Fruit fly (Drosophila melanogaster) whole organism, embryonic: ENCODE measurements around the gene mRpS31.
A peak's percentile ranks its signal among the peaks of the same experiment; 100 is the strongest.

Experiments
- Bteb2 ChIP-seq: fragments of 200-800 bp; sonication (Bioruptor generic); optimal IDR thresholded peaks from 2 replicates; lab custom pipeline; 2016; ENCODE audit warnings: missing biosample characterization, missing genetic modification characterization
- CG10209 ChIP-seq: fragments of 200-800 bp; sonication (Bioruptor generic); optimal IDR thresholded peaks from 3 replicates; lab custom pipeline; 2017; ENCODE audit warnings: missing biosample characterization, mild to moderate bottlenecking, missing genetic modification characterization, missing genetic modification reagents
- CG10321 ChIP-seq: fragments of 200-800 bp; sonication (Bioruptor generic); IDR thresholded peaks from 2 replicates; pipeline ENCODE4 v1.3.6; 2022; ENCODE audit warnings: missing biosample characterization, missing genetic modification characterization
- CG11696 ChIP-seq: fragments of 200-800 bp; sonication (Bioruptor generic); IDR thresholded peaks from 2 replicates; pipeline ENCODE4 v1.3.6; 2022; ENCODE audit warnings: missing biosample characterization, missing genetic modification characterization
- CG11723 ChIP-seq: fragments of 200-800 bp; sonication (Bioruptor generic); optimal IDR thresholded peaks from 2 replicates; lab custom pipeline; 2017; ENCODE audit warnings: missing biosample characterization, mild to moderate bottlenecking, missing genetic modification characterization
- CG15269 ChIP-seq: fragments of 200-800 bp; sonication (Bioruptor generic); optimal IDR thresholded peaks from 2 replicates; lab custom pipeline; 2018; ENCODE audit warnings: missing biosample characterization, mild to moderate bottlenecking, missing genetic modification characterization, moderate library complexity
- CG17802 ChIP-seq: fragments of 200-800 bp; sonication (Bioruptor generic); optimal IDR thresholded peaks from 2 replicates; lab custom pipeline; 2018; ENCODE audit warnings: missing biosample characterization, mild to moderate bottlenecking, missing genetic modification characterization, moderate library complexity
- CG18262 ChIP-seq: fragments of 200-800 bp; optimal IDR thresholded peaks from 3 replicates; lab custom pipeline; 2019; ENCODE audit warnings: missing biosample characterization, mild to moderate bottlenecking, missing genetic modification characterization, moderate library complexity
- CG30020 ChIP-seq: fragments of 200-800 bp; optimal IDR thresholded peaks from 2 replicates; lab custom pipeline; 2019; ENCODE audit warnings: missing biosample characterization, mild to moderate bottlenecking, missing genetic modification characterization, moderate library complexity
- CG3726 ChIP-seq: fragments of 200-800 bp; sonication (Bioruptor generic); IDR thresholded peaks from 3 replicates; pipeline ENCODE4, ENCODE4 v1.3.6; 2022; ENCODE audit warnings: missing biosample characterization, missing genetic modification characterization
- CG42726 ChIP-seq: fragments of 200-800 bp; sonication (Bioruptor generic); IDR thresholded peaks from 2 replicates; pipeline ENCODE4 v1.3.6; 2022; ENCODE audit warnings: missing biosample characterization, missing genetic modification characterization; ENCODE audit not compliant: partially characterized antibody
- CG4328 ChIP-seq: fragments of 200-800 bp; sonication (Bioruptor generic); optimal IDR thresholded peaks from 3 replicates; lab custom pipeline; 2017; ENCODE audit warnings: missing biosample characterization, missing genetic modification reagents, missing genetic modification characterization
- CG4424 ChIP-seq: fragments of 200-800 bp; sonication (Bioruptor generic); optimal IDR thresholded peaks from 3 replicates; lab custom pipeline; 2016; ENCODE audit warnings: missing biosample characterization, missing genetic modification characterization
- CG7372 ChIP-seq: fragments of 200-800 bp; sonication (Bioruptor generic); IDR thresholded peaks from 2 replicates; pipeline ENCODE4 v1.3.6; 2022; ENCODE audit warnings: missing biosample characterization, missing genetic modification characterization
- CG9609 ChIP-seq: fragments of 200-800 bp; sonication (Bioruptor generic); optimal IDR thresholded peaks from 3 replicates; lab custom pipeline; 2016; ENCODE audit warnings: missing biosample characterization, missing genetic modification characterization
- E2f2 ChIP-seq: fragments of 200-800 bp; sonication (Bioruptor generic); IDR thresholded peaks from 2 replicates; pipeline ENCODE4 v1.3.6; 2022; ENCODE audit warnings: missing biosample characterization, missing genetic modification characterization
- Ets97D ChIP-seq: fragments of 200-800 bp; sonication (Bioruptor generic); optimal IDR thresholded peaks from 3 replicates; lab custom pipeline; 2016; ENCODE audit warnings: missing biosample characterization, missing genetic modification characterization
- H15 ChIP-seq: fragments of 200-800 bp; sonication (Bioruptor generic); IDR thresholded peaks from 3 replicates; pipeline ENCODE4 v1.3.6; 2022; ENCODE audit warnings: missing biosample characterization, missing genetic modification characterization
- HLH3B ChIP-seq: fragments of 200-800 bp; sonication (Bioruptor generic); IDR thresholded peaks from 2 replicates; pipeline ENCODE4 v1.3.6; 2022; ENCODE audit warnings: missing biosample characterization, missing genetic modification characterization
- Hmr ChIP-seq: fragments of 200-800 bp; sonication (Bioruptor generic); optimal IDR thresholded peaks from 3 replicates; lab custom pipeline; 2017; ENCODE audit warnings: mild to moderate bottlenecking, missing biosample characterization, missing genetic modification reagents, missing genetic modification characterization
- Lim3 ChIP-seq: fragments of 200-800 bp; sonication (Bioruptor generic); IDR thresholded peaks from 2 replicates; pipeline ENCODE4 v1.3.6; 2022; ENCODE audit warnings: missing biosample characterization, missing genetic modification characterization
- Lpt ChIP-seq: fragments of >200 bp; optimal IDR thresholded peaks from 2 replicates; lab custom pipeline; 2018; ENCODE audit warnings: missing biosample characterization, missing genetic modification characterization
- MBD-R2 ChIP-seq: fragments of 200-800 bp; sonication (Bioruptor generic); IDR thresholded peaks from 2 replicates; pipeline ENCODE4 v1.3.6; 2022; ENCODE audit warnings: missing biosample characterization, missing genetic modification characterization
- Meics ChIP-seq: fragments of 200-800 bp; sonication (Bioruptor generic); optimal IDR thresholded peaks from 2 replicates; lab custom pipeline; 2017; ENCODE audit warnings: missing biosample characterization, mild to moderate bottlenecking, missing genetic modification characterization
- Ptx1 ChIP-seq: fragments of 200-800 bp; sonication (Bioruptor generic); IDR thresholded peaks from 2 replicates; pipeline ENCODE4 v1.3.6; 2022; ENCODE audit warnings: missing biosample characterization, missing genetic modification characterization
- Usf ChIP-seq: fragments of 200-800 bp; sonication (Bioruptor generic); optimal IDR thresholded peaks from 2 replicates; lab custom pipeline; 2017; ENCODE audit warnings: missing genotype, missing biosample characterization, missing genetic modification characterization
- Xrp1 ChIP-seq: fragments of 200-800 bp; sonication (Bioruptor generic); IDR thresholded peaks from 2 replicates; pipeline ENCODE4 v1.3.6; 2022; ENCODE audit warnings: missing biosample characterization, missing genetic modification characterization
- bcd ChIP-seq: fragments of 200-800 bp; sonication (Bioruptor generic); optimal IDR thresholded peaks from 2 replicates; lab custom pipeline; 2017; ENCODE audit warnings: missing biosample characterization, mild to moderate bottlenecking, missing genetic modification characterization
- cg ChIP-seq: fragments of 200-800 bp; sonication (Bioruptor generic); optimal IDR thresholded peaks from 3 replicates; lab custom pipeline; 2019; ENCODE audit warnings: missing biosample characterization, mild to moderate bottlenecking, missing genetic modification characterization, moderate library complexity
- chinmo ChIP-seq: fragments of 200-800 bp; sonication (Bioruptor generic); IDR thresholded peaks from 4 replicates; pipeline ENCODE4 v1.3.6; 2022; ENCODE audit warnings: missing biosample characterization, missing genetic modification characterization; ENCODE audit not compliant: partially characterized antibody
- ci ChIP-seq: fragments of 200-800 bp; sonication (Bioruptor generic); IDR thresholded peaks from 3 replicates; pipeline ENCODE4 v1.3.6; 2022; ENCODE audit warnings: missing biosample characterization, missing genetic modification characterization
- crol ChIP-seq: fragments of 200-800 bp; sonication (Bioruptor generic); IDR thresholded peaks from 2 replicates; pipeline ENCODE4 v1.3.6; 2022; ENCODE audit warnings: missing biosample characterization, missing genetic modification characterization
- esg ChIP-seq: fragments of 200-800 bp; sonication (Bioruptor generic); conservative IDR thresholded peaks from 2 replicates; pipeline ENCODE4 v1.3.6; 2022; ENCODE audit warnings: missing biosample characterization, missing genetic modification characterization
- fd102C ChIP-seq: fragments of 200-800 bp; sonication (Bioruptor generic); optimal IDR thresholded peaks from 2 replicates; lab custom pipeline; 2018; ENCODE audit warnings: missing biosample characterization, mild to moderate bottlenecking, missing genetic modification characterization, moderate library complexity
- gcm ChIP-seq: fragments of 200-800 bp; sonication (Bioruptor generic); optimal IDR thresholded peaks from 2 replicates; lab custom pipeline; 2019; ENCODE audit warnings: missing biosample characterization, mild to moderate bottlenecking, missing genetic modification characterization, moderate library complexity
- h ChIP-seq: fragments of >200 bp; optimal IDR thresholded peaks from 2 replicates; lab custom pipeline; 2017
- ham ChIP-seq: fragments of 200-800 bp; sonication (Bioruptor generic); IDR thresholded peaks from 2 replicates; pipeline ENCODE4 v1.3.6; 2022; ENCODE audit warnings: missing biosample characterization, missing genetic modification characterization
- insv ChIP-seq, 2 experiments: fragments of 200-800 bp; sonication (Bioruptor generic); optimal IDR thresholded peaks; 3 replicates each; lab custom pipeline; 2016 to 2018; ENCODE audit warnings: missing biosample characterization in 2 of 2, missing genetic modification characterization in 2 of 2
- inv ChIP-seq: fragments of 200-800 bp; sonication (Bioruptor generic); IDR thresholded peaks from 2 replicates; pipeline ENCODE4 v1.3.6; 2022; ENCODE audit warnings: missing biosample characterization, missing genetic modification characterization; ENCODE audit not compliant: partially characterized antibody
- kay ChIP-seq: fragments of 200-800 bp; sonication (Bioruptor generic); optimal IDR thresholded peaks from 2 replicates; lab custom pipeline; 2016; ENCODE audit warnings: missing biosample characterization, missing genetic modification characterization
- klu ChIP-seq: fragments of 200-800 bp; sonication (Bioruptor generic); IDR thresholded peaks from 2 replicates; pipeline ENCODE4 v1.3.6; 2022; ENCODE audit warnings: missing biosample characterization, missing genetic modification characterization
- lov ChIP-seq, 2 experiments: fragments of 200-800 bp in 1 of 2; fragments of >200 bp in 1 of 2; sonication (Bioruptor generic) in 1 of 2; IDR thresholded peaks in 1 of 2; optimal IDR thresholded peaks in 1 of 2; 2 replicates in 1 of 2; 3 replicates in 1 of 2; pipeline versions ENCODE4 v1.3.6 to Lab custom; 2017 to 2022; ENCODE audit warnings: missing biosample characterization in 1 of 2, missing genetic modification characterization in 1 of 2
- oc ChIP-seq: fragments of 200-800 bp; sonication (Bioruptor generic); optimal IDR thresholded peaks from 2 replicates; lab custom pipeline; 2018; ENCODE audit warnings: missing biosample characterization, mild to moderate bottlenecking, missing genetic modification characterization, moderate library complexity
- pho ChIP-seq: fragments of 200-800 bp; sonication (Bioruptor generic); optimal IDR thresholded peaks from 2 replicates; lab custom pipeline; 2016; ENCODE audit warnings: missing biosample characterization, missing genetic modification characterization
- phol ChIP-seq: fragments of 200-800 bp; sonication (Bioruptor generic); optimal IDR thresholded peaks from 3 replicates; lab custom pipeline; 2018; ENCODE audit warnings: missing biosample characterization, mild to moderate bottlenecking, missing genetic modification characterization, moderate library complexity
- ro ChIP-seq: fragments of 200-800 bp; sonication (Bioruptor generic); IDR thresholded peaks from 2 replicates; pipeline ENCODE4 v1.3.6; 2022; ENCODE audit warnings: missing biosample characterization, missing genetic modification characterization
- sd ChIP-seq: fragments of 200-800 bp; sonication (Bioruptor generic); optimal IDR thresholded peaks from 3 replicates; lab custom pipeline; 2018; ENCODE audit warnings: missing biosample characterization, mild to moderate bottlenecking, missing genetic modification characterization, moderate library complexity
- shn ChIP-seq: fragments of 200-800 bp; sonication (Bioruptor generic); optimal IDR thresholded peaks from 3 replicates; lab custom pipeline; 2016; ENCODE audit warnings: missing biosample characterization, missing genetic modification characterization
- sna ChIP-seq: fragments of 200-800 bp; sonication (Bioruptor generic); IDR thresholded peaks from 2 replicates; pipeline ENCODE4 v1.3.6; 2022; ENCODE audit warnings: missing biosample characterization, missing genetic modification characterization; ENCODE audit not compliant: partially characterized antibody
- vfl ChIP-seq: fragments of 200-800 bp; sonication (Bioruptor generic); optimal IDR thresholded peaks from 2 replicates; lab custom pipeline; 2016; ENCODE audit warnings: missing biosample characterization, missing genetic modification characterization

mRpS31 gene

dm6 chr3L:16043045-16043781, 38.2 kb downstream of the mRpS31 start (continued):
- peak; percentile 20 for TF ChIP-seq Hmr (GFP tag; lab: Kevin White, UChicago)
- no peak for TF ChIP-seq ro (GFP tag; lab: Robert Waterston, UW)
- no peak for TF ChIP-seq shn (GFP tag; lab: Kevin White, UChicago)
- TF ChIP-seq Usf (GFP tag; lab: Kevin White, UChicago): no peak
- TF ChIP-seq Ets97D (GFP tag; lab: Kevin White, UChicago): no peak
- TF ChIP-seq CG10209 (GFP tag; lab: Kevin White, UChicago): peak; percentile 50
- TF ChIP-seq klu: no peak
- no peak for TF ChIP-seq sna (GFP tag; lab: Robert Waterston, UW)
- TF ChIP-seq cg: peak; percentile 72
- no peak for TF ChIP-seq insv (GFP tag; optimal IDR thresholded peaks at IDR 0.05; lab: Kevin White, UChicago)
- TF ChIP-seq CG11696: peak; percentile 93
- TF ChIP-seq H15: no peak
- peak; percentile 30; the same call in 1 of the 2 replicates for TF ChIP-seq HLH3B (GFP tag; lab: Robert Waterston, UW)
- TF ChIP-seq Lim3 (GFP tag; lab: Robert Waterston, UW): no peak
- no peak for TF ChIP-seq CG4328 (GFP tag; lab: Kevin White, UChicago)
- no peak for TF ChIP-seq lov (optimal IDR thresholded peaks at IDR 0.05; lab: Kevin White, UChicago)
- TF ChIP-seq lov (GFP tag; IDR thresholded peaks at IDR 0.05; lab: Robert Waterston, UW): no peak
- peak; percentile 54 for TF ChIP-seq phol
- no peak for TF ChIP-seq CG10321 (GFP tag; lab: Robert Waterston, UW)
- peak; percentile 29; the same call in 1 of the 2 replicates for TF ChIP-seq E2f2
- TF ChIP-seq chinmo: 0 out of 4 replicates have a peak, but pooled peaks have one; percentile 46
- no peak for TF ChIP-seq ci (GFP tag; lab: Robert Waterston, UW)
- peak; percentile 51; the same call in 1 of the 2 replicates for TF ChIP-seq Ptx1 (GFP tag; lab: Robert Waterston, UW)
- no peak for TF ChIP-seq CG3726 (GFP tag; lab: Robert Waterston, UW)
- TF ChIP-seq inv (GFP tag; lab: Robert Waterston, UW): no peak
- no peak for TF ChIP-seq CG30020
- no peak for TF ChIP-seq CG7372
- no peak for TF ChIP-seq bcd (GFP tag; lab: Kevin White, UChicago)
- no peak for TF ChIP-seq h
- TF ChIP-seq vfl (GFP tag; lab: Kevin White, UChicago): no peak
- TF ChIP-seq CG15269: peak; percentile 55
- no peak for TF ChIP-seq Lpt (GFP tag; lab: Kevin White, UChicago)
- no peak for TF ChIP-seq CG11723 (GFP tag; lab: Kevin White, UChicago)
- peak; percentile 93 for TF ChIP-seq crol
- no peak for TF ChIP-seq CG9609
- peak; percentile 85 for TF ChIP-seq CG18262
- TF ChIP-seq oc (tag; lab: Kevin White, UChicago): no peak
- no peak for TF ChIP-seq ham (GFP tag; lab: Robert Waterston, UW)
- TF ChIP-seq CG42726: no peak
- TF ChIP-seq kay (GFP tag; lab: Kevin White, UChicago): no peak
- TF ChIP-seq sd (tag; lab: Kevin White, UChicago): peak; percentile 96
- TF ChIP-seq fd102C: no peak
- TF ChIP-seq CG4424 (GFP tag; lab: Kevin White, UChicago): peak; percentile 34
- peak; percentile 69 for TF ChIP-seq Xrp1 (GFP tag; lab: Robert Waterston, UW)
- no peak for TF ChIP-seq pho (GFP tag; lab: Kevin White, UChicago)
- TF ChIP-seq esg: peak; percentile 20; the same call in 1 of the 2 replicates
- TF ChIP-seq CG17802 (tag; lab: Kevin White, UChicago): no peak
- no peak for TF ChIP-seq MBD-R2
- TF ChIP-seq Meics: peak; percentile 56
- TF ChIP-seq gcm (GFP tag; lab: Kevin White, UChicago): no peak
- no peak for TF ChIP-seq Bteb2
